Fruit fly (Drosophila melanogaster) Kc167 (cell line): ENCODE measurements around the gene Sfp24Bb.

Experiments
- Myc ChIP-seq: fragments of >200 bp; optimal IDR thresholded peaks from 2 replicates; lab custom pipeline; 2017; ENCODE audit warnings: missing external identifiers
- Sin3A ChIP-seq: fragments of >200 bp; optimal IDR thresholded peaks from 2 replicates; lab custom pipeline; 2018; ENCODE audit warnings: missing external identifiers
- h ChIP-seq: fragments of >200 bp; optimal IDR thresholded peaks from 3 replicates; lab custom pipeline; 2018; ENCODE audit warnings: missing external identifiers
- insv ChIP-seq: fragments of >200 bp; optimal IDR thresholded peaks from 3 replicates; lab custom pipeline; 2018; ENCODE audit warnings: missing external identifiers
- psq ChIP-seq: fragments of >200 bp; optimal IDR thresholded peaks from 2 replicates; lab custom pipeline; 2017; ENCODE audit warnings: missing external identifiers
- ttk ChIP-seq: sonication (Bioruptor generic); optimal IDR thresholded peaks from 2 replicates; lab custom pipeline; 2017; ENCODE audit warnings: missing external identifiers

dm6 chr2L:3624784-3625183 is 44.8 kb downstream of the Sfp24Bb start:
- TF ChIP-seq ttk (no peak), h (lab: Kevin White, UChicago) (no peak), psq (lab: Kevin White, UChicago) (no peak), insv (lab: Kevin White, UChicago) (no peak), Sin3A (lab: Kevin White, UChicago) (no peak), Myc (lab: Kevin White, UChicago) (no peak)
